Worm (Caenorhabditis elegans): ENCODE data around the gene snt-3.

The snt-3 gene

DNA sequence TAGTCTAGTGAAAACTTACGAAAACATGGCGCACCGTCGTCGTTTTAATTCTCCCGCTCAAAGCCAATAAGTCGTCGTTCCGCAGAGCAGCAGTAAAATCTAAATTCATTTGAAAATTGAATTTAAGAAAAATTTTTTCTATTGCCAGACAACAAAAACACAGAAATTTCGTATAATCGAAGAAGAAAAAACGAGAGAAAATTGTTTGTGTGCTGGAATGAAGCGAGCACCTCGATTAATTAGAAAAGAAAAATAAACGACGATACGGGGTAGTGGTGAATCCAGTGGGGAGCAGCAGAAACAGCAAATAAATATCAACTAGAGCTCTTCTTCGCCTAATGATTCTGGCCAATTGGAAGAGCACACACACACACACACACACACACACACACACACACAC lies at the start of gene snt-3:
Gene snt-3, minus strand, starts transcription at position 101 of the 400 bp plus-strand sequence.
- TF ChIP-seq him-1 (tag; optimal IDR thresholded peaks at IDR 0.05) (no peak), W03F9.2 (tag; optimal IDR thresholded peaks at IDR 0.05) (no peak), dao-5 (tag; optimal IDR thresholded peaks at IDR 0.05) (no peak)

ce11 chrV:1416154-1416553 lies 45.3 kb upstream of the snt-3 start:
- no peak for TF ChIP-seq him-1 (tag; optimal IDR thresholded peaks at IDR 0.05)
- TF ChIP-seq W03F9.2 (tag; optimal IDR thresholded peaks at IDR 0.05) = no peak
- no peak for TF ChIP-seq dao-5 (tag; optimal IDR thresholded peaks at IDR 0.05)

DNA sequence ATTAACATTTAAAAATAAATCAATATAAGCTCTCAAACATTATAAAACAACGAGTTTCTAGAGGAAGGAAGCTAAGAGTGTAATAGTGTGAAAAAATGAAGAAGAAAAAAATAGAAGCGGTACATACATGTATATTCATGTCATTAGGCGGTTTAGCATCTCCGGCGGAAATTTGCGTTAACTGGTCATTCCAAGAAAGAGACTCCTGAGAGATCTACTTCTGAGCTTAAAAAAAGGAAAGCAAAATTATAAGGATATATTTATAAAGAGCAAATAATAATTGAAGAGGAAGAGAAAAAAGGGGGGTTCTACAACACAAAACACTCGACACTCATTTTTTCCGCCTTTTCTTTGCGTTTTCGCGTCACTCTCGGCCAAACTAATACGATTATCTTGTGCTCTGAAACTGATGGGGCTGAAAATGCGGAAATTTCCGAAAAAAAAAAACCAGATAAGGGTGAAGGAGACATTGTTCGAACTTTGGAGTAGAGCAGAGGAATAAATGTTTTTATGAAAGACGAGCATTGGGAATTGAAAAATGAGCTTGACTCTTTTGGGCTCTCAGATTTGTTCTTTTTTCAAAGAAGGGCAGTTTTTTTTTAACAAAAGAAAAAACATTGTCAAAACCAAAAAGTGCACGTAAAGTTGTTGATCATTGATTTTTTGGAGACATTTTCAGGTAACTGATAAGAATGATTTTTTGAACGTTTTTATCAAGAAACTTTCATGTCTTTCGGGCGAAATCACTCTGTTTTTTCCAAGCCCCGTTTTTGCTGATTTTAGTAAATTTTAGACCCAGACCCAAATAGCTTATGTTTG lies 44.0 kb upstream of the snt-3 start:
- TF ChIP-seq him-1 (tag; optimal IDR thresholded peaks at IDR 0.05) (no peak), dao-5 (tag; optimal IDR thresholded peaks at IDR 0.05) (no peak), W03F9.2 (tag; optimal IDR thresholded peaks at IDR 0.05) (no peak)

- TF ChIP-seq W03F9.2 (tag; optimal IDR thresholded peaks at IDR 0.05) (no peak), him-1 (tag; optimal IDR thresholded peaks at IDR 0.05) (no peak), dao-5 (tag; optimal IDR thresholded peaks at IDR 0.05) (no peak)
Measured at ce11 chrV:1411459-1411858, 40.6 kb upstream of the snt-3 start, which contains the start of gene snt-5. snt-5 (minus strand) TSS chrV:1411559.

ce11 chrV:1410727-1411126 lies 39.9 kb upstream of the snt-3 start:
- TF ChIP-seq W03F9.2 (tag; optimal IDR thresholded peaks at IDR 0.05) = no peak
- no peak for TF ChIP-seq dao-5 (tag; optimal IDR thresholded peaks at IDR 0.05)
- TF ChIP-seq him-1 (tag; optimal IDR thresholded peaks at IDR 0.05) = no peak

ce11 chrV:1408116-1408515 lies 37.3 kb upstream of the snt-3 start:
- no peak for TF ChIP-seq W03F9.2 (tag; optimal IDR thresholded peaks at IDR 0.05)
- no peak for TF ChIP-seq him-1 (tag; optimal IDR thresholded peaks at IDR 0.05)
- no peak for TF ChIP-seq dao-5 (tag; optimal IDR thresholded peaks at IDR 0.05)

DNA sequence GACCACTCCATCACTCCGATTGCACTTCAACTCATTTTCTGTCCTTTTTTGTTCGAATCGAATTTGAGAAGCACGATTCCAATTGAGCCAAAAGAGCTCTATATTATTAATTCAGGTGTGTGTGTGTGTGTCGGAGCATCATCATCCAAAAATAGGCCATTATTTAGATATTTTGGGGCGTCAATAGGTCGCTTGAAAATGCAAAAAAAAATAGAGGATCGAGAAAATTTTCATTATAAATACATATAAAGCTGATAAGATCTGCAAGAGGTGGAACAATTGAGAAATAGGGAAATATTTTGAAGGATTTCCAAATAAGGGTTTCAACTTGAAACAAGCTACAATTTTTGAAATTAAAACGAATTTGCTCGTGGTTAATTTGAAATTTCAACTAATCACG lies 22.1 kb upstream of the snt-3 start, which contains the start of gene Y75B7AR.1:
Gene Y75B7AR.1, minus strand, starts transcription at position 101 of the 400 bp plus-strand sequence.
- no peak for TF ChIP-seq dao-5 (tag; optimal IDR thresholded peaks at IDR 0.05)
- TF ChIP-seq him-1 (tag; optimal IDR thresholded peaks at IDR 0.05) = no peak
- TF ChIP-seq W03F9.2 (tag; optimal IDR thresholded peaks at IDR 0.05) = no peak

DNA sequence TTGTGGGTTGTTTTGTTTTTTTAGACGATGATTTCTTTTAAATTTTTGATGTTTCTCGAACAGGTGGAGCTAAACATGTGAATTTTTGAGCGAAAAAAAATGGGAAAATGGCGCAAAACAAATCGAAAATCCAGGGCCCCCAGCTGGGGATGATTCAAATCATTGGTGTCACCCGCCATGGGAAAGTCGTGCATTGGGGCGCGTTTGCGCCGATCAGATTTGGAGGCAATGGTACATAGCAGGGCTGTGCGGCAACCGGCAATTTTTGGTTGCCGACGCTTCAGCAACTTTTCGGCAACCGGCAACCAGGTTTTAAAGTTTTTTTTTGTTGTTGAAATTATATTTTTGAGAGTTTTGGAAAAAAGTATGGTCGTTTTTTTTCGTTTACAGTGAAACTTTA lies 19.6 kb upstream of the snt-3 start:
- TF ChIP-seq W03F9.2 (tag; optimal IDR thresholded peaks at IDR 0.05) (no peak), him-1 (tag; optimal IDR thresholded peaks at IDR 0.05) (no peak), dao-5 (tag; optimal IDR thresholded peaks at IDR 0.05) (no peak)

DNA sequence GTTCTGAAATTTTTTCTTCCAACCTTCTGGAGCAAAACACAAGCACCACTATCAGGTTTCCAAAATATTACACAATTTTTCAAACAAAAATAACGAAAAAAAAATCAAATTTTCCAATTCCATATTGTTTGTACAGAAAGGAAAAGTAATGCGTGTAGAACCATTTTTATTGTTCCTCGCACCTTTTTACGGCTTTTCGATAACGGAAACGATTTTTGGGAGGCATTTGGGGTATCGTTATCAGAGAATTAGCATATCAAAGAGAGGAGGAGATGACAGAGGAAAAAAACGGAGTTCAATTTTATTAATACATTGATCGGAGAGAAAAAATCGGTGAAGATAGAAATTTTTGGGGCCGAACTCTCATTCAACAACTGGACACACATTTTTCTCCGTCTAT lies 19.0 kb upstream of the snt-3 start:
- TF ChIP-seq him-1 (tag; optimal IDR thresholded peaks at IDR 0.05) (no peak), dao-5 (tag; optimal IDR thresholded peaks at IDR 0.05) (no peak), W03F9.2 (tag; optimal IDR thresholded peaks at IDR 0.05) (no peak)

DNA sequence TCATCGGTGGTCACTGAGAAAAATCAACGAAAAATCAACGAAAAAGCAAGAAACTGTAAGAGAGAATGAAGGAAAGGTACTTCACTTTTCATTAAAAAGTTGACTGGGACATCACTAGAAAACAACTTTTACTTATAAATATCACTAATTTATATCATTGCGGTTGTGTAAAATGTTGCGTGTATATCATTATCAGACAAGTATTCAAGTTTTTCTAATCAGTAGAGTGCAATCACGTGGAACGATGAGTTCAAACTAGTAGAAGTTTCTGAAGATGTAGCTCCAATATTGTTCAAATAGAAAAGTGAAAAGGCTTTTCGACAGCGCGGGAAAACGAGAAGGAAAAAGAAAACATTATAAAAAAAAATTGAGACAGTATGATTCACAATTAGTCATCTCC lies 17.4 kb upstream of the snt-3 start:
- TF ChIP-seq dao-5 (tag; optimal IDR thresholded peaks at IDR 0.05) (no peak), W03F9.2 (tag; optimal IDR thresholded peaks at IDR 0.05) (no peak), him-1 (tag; optimal IDR thresholded peaks at IDR 0.05) (no peak)

ce11 chrV:1383206-1383908 lies 12.5 kb upstream of the snt-3 start, which contains the start of gene rga-4:
rga-4 (minus strand) TSS chrV:1383256.
- no peak for TF ChIP-seq W03F9.2 (tag; optimal IDR thresholded peaks at IDR 0.05)
- TF ChIP-seq dao-5 (tag; optimal IDR thresholded peaks at IDR 0.05) = no peak
- no peak for TF ChIP-seq him-1 (tag; optimal IDR thresholded peaks at IDR 0.05)

DNA sequence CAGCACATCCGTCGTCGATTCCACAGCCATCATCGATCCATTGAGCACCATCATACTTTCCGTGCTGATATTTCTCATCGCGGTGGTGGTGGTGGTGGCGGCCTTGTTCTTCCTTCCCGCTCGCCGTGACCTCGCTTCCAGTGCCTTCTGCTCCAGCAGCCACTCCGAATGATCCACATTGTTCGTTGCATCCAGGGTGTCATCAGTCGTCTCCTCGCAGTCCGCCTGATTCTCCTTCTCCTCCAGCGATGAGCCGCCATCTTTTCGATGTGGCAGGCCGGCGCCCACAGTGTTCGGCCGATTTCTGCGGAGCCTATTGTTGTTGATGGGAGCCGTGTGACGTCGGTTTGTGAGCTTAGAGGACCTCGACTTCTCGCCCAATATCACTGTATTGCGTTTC lies 7.2 kb upstream of the snt-3 start:
- no peak for TF ChIP-seq dao-5 (tag; optimal IDR thresholded peaks at IDR 0.05)
- TF ChIP-seq W03F9.2 (tag; optimal IDR thresholded peaks at IDR 0.05) = no peak
- no peak for TF ChIP-seq him-1 (tag; optimal IDR thresholded peaks at IDR 0.05)

- TF ChIP-seq dao-5 (tag; optimal IDR thresholded peaks at IDR 0.05) (no peak), him-1 (tag; optimal IDR thresholded peaks at IDR 0.05) (no peak), W03F9.2 (tag; optimal IDR thresholded peaks at IDR 0.05) (no peak)
Measured at ce11 chrV:1375007-1375406, 4.2 kb upstream of the snt-3 start.

- TF ChIP-seq dao-5 (tag; optimal IDR thresholded peaks at IDR 0.05) (no peak), him-1 (tag; optimal IDR thresholded peaks at IDR 0.05) (no peak), W03F9.2 (tag; optimal IDR thresholded peaks at IDR 0.05) (no peak)
Measured at ce11 chrV:1368138-1368537, 2.7 kb downstream of the snt-3 start.

Data from whole organism, L4/young adult.